Fruit fly (Drosophila melanogaster): Measurements from ENCODE around the gene CG46025.

The CG46025 gene

DNA sequence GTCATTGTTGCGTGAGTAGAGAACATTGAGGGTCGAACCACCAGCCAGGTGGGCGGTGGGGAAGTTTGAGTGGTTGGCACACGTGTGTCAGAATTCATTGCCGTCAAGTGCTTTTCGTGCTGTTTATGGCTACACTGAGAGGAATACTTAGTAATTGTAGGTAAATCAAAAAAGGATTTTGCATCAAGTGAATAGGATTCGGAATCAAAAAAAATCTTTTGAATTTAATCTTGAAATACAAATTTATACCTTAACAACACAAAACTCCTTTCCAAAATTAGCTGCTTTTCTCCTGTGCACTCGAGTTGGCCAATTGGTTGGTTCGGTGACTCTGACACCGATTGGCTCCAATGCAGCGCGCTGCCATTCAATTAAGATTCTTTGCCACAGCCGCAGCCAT lies 565 bp downstream of the CG46025 start:
- TF ChIP-seq CG4328 (GFP tag; optimal IDR thresholded peaks at IDR 0.05): no peak
- TF ChIP-seq p53 (GFP tag; optimal IDR thresholded peaks at IDR 0.05): no peak
- TF ChIP-seq CG6254 (GFP tag; optimal IDR thresholded peaks at IDR 0.05): no peak
- no peak for TF ChIP-seq mld (GFP tag; IDR thresholded peaks at IDR 0.05; ENCODE audit: partially characterized antibody)
- TF ChIP-seq Side (GFP tag; optimal IDR thresholded peaks at IDR 0.05): no peak
- TF ChIP-seq CG7745 (tag; optimal IDR thresholded peaks at IDR 0.05): no peak
- TF ChIP-seq row (GFP tag; IDR thresholded peaks at IDR 0.05): 0 out of 3 replicates have a peak, but pooled peaks have one; percentile 14
- peak; percentile 46 for TF ChIP-seq sens (GFP tag)
- peak; percentile 68 for TF ChIP-seq Drgx (GFP tag; IDR thresholded peaks at IDR 0.05)
- TF ChIP-seq prd (optimal IDR thresholded peaks at IDR 0.05): no peak
- TF ChIP-seq prd (GFP tag; IDR thresholded peaks at IDR 0.05): 0 out of 3 replicates have a peak, but pooled peaks have one; percentile 13

DNA sequence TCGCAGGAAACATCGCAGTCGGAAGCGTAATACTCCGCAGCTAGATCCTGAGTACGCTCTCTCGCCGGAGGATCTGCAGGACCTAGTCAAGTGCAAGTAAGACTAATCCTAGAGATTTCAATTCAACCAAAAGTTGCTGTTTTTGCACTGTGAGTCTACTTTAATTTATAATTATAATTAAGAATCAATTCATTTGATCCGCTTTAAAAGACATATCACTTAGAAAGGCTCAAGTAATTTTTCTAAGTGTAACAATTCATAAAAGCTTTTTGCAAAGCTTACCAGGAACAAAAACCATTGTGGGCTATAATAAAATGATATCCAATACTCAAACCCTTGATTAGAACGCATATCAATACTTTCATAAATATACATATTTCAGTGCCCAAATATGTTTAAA lies 2.9 kb downstream of the CG46025 start:
- TF ChIP-seq gcm (GFP tag; optimal IDR thresholded peaks at IDR 0.05) (no peak), Sox102F (GFP tag; optimal IDR thresholded peaks at IDR 0.05) (peak; percentile 4), onecut (GFP tag; IDR thresholded peaks at IDR 0.05) (no peak), CG17385 (GFP tag; optimal IDR thresholded peaks at IDR 0.05) (no peak), CG12071 (GFP tag; optimal IDR thresholded peaks at IDR 0.05) (no peak), en (GFP tag; optimal IDR thresholded peaks at IDR 0.05) (no peak), CG8478 (optimal IDR thresholded peaks at IDR 0.05) (no peak), ATbp (GFP tag; optimal IDR thresholded peaks at IDR 0.05) (no peak), Lhr (GFP tag; optimal IDR thresholded peaks at IDR 0.05) (no peak), dysf (GFP tag; IDR thresholded peaks at IDR 0.05) (peak; percentile 50; the same call in 1 of the 3 replicates), Camta (GFP tag; optimal IDR thresholded peaks at IDR 0.05) (no peak), emc (GFP tag; optimal IDR thresholded peaks at IDR 0.05) (no peak), CG10267 (tag; optimal IDR thresholded peaks at IDR 0.05) (no peak), row (GFP tag; IDR thresholded peaks at IDR 0.05) (no peak), CG6813 (GFP tag; optimal IDR thresholded peaks at IDR 0.05) (no peak), klu (GFP tag; IDR thresholded peaks at IDR 0.05) (no peak), CG13894 (tag; optimal IDR thresholded peaks at IDR 0.05) (no peak), Doc3 (GFP tag; IDR thresholded peaks at IDR 0.05; ENCODE audit: partially characterized antibody) (no peak), rib (GFP tag; IDR thresholded peaks at IDR 0.05) (no peak), dimm (GFP tag; IDR thresholded peaks at IDR 0.05) (no peak), Fer1 (GFP tag; optimal IDR thresholded peaks at IDR 0.05) (no peak), Sry-δ (GFP tag; optimal IDR thresholded peaks at IDR 0.05) (no peak), ind (GFP tag; optimal IDR thresholded peaks at IDR 0.05) (peak; percentile 14), CG13424 (tag; optimal IDR thresholded peaks at IDR 0.05) (no peak), CG1792 (GFP tag; optimal IDR thresholded peaks at IDR 0.05) (no peak), kni (GFP tag; optimal IDR thresholded peaks at IDR 0.05) (no peak), sob (GFP tag; IDR thresholded peaks at IDR 0.05) (no peak), unc-4 (GFP tag; IDR thresholded peaks at IDR 0.05; ENCODE audit: partially characterized antibody) (no peak), CG14014 (GFP tag; IDR thresholded peaks at IDR 0.05) (peak; percentile 37; the same call in 1 of the 2 replicates), CG1529 (GFP tag; optimal IDR thresholded peaks at IDR 0.05) (no peak), Trl (optimal IDR thresholded peaks at IDR 0.05) (no peak), Trl (GFP tag; optimal IDR thresholded peaks at IDR 0.05) (no peak), CG5245 (GFP tag; optimal IDR thresholded peaks at IDR 0.05) (no peak), Atf3 (GFP tag; optimal IDR thresholded peaks at IDR 0.05) (no peak), tgo (GFP tag; IDR thresholded peaks at IDR 0.05) (no peak; the same call in 2 of the 3 replicates), run (tag; optimal IDR thresholded peaks at IDR 0.05) (no peak), CG2116 (GFP tag; optimal IDR thresholded peaks at IDR 0.05) (no peak), Gug (GFP tag; IDR thresholded peaks at IDR 0.05) (no peak), dpn (GFP tag; optimal IDR thresholded peaks at IDR 0.05) (no peak), CG11695 (GFP tag; IDR thresholded peaks at IDR 0.05) (no peak; the same call in 2 of the 3 replicates), Kr (GFP tag; optimal IDR thresholded peaks at IDR 0.05) (no peak), CG1602 (GFP tag; optimal IDR thresholded peaks at IDR 0.05) (no peak)

Data from whole organism, embryonic.